Fruit fly (Drosophila melanogaster) whole organism, embryonic: ENCODE data around the gene CG17329.

Experiments used
- ATbp ChIP-seq: fragments of 200-800 bp; sonication (Bioruptor generic); optimal IDR thresholded peaks from 2 replicates; lab custom pipeline; 2017; ENCODE audit warnings: missing biosample characterization, mild to moderate bottlenecking, missing genetic modification characterization, missing genetic modification reagents
- Atf-2 ChIP-seq: fragments of 200-800 bp; sonication (Bioruptor generic); optimal IDR thresholded peaks from 2 replicates; lab custom pipeline; 2016; ENCODE audit warnings: missing biosample characterization, missing genetic modification characterization
- B-H1 ChIP-seq: fragments of 200-800 bp; sonication (Bioruptor generic); IDR thresholded peaks from 3 replicates; pipeline ENCODE4 v1.3.6; 2022; ENCODE audit warnings: missing biosample characterization, missing genetic modification characterization
- Bdp1 ChIP-seq: fragments of 200-800 bp; sonication (Bioruptor generic); optimal IDR thresholded peaks from 3 replicates; lab custom pipeline; 2016; ENCODE audit warnings: missing biosample characterization, missing genetic modification characterization
- BtbVII ChIP-seq: fragments of 200-800 bp; sonication (Bioruptor generic); optimal IDR thresholded peaks from 3 replicates; lab custom pipeline; 2017; ENCODE audit warnings: missing biosample characterization, mild to moderate bottlenecking, missing genetic modification characterization
- Bteb2 ChIP-seq: fragments of 200-800 bp; sonication (Bioruptor generic); optimal IDR thresholded peaks from 2 replicates; lab custom pipeline; 2016; ENCODE audit warnings: missing biosample characterization, missing genetic modification characterization
- CG10209 ChIP-seq: fragments of 200-800 bp; sonication (Bioruptor generic); optimal IDR thresholded peaks from 3 replicates; lab custom pipeline; 2017; ENCODE audit warnings: missing biosample characterization, mild to moderate bottlenecking, missing genetic modification characterization, missing genetic modification reagents
- CG10959 ChIP-seq: fragments of 200-800 bp; sonication (Bioruptor generic); IDR thresholded peaks from 2 replicates; pipeline ENCODE4 v1.3.6; 2022; ENCODE audit warnings: missing biosample characterization, missing genetic modification characterization
- CG11723 ChIP-seq: fragments of 200-800 bp; sonication (Bioruptor generic); optimal IDR thresholded peaks from 2 replicates; lab custom pipeline; 2017; ENCODE audit warnings: missing biosample characterization, mild to moderate bottlenecking, missing genetic modification characterization
- CG13624 ChIP-seq: fragments of 200-800 bp; sonication (Bioruptor generic); optimal IDR thresholded peaks from 2 replicates; lab custom pipeline; 2016; ENCODE audit warnings: missing biosample characterization, missing genetic modification characterization
- CG14014 ChIP-seq: fragments of 200-800 bp; sonication (Bioruptor generic); IDR thresholded peaks from 2 replicates; pipeline ENCODE4 v1.3.6; 2022; ENCODE audit warnings: missing biosample characterization, missing genetic modification characterization
- CG14050 ChIP-seq: fragments of 200-800 bp; sonication (Bioruptor generic); IDR thresholded peaks from 3 replicates; pipeline ENCODE4 v1.3.6; 2022; ENCODE audit warnings: missing biosample characterization, missing genetic modification characterization
- CG14710 ChIP-seq: fragments of 200-800 bp; sonication (Bioruptor generic); optimal IDR thresholded peaks from 3 replicates; lab custom pipeline; 2019; ENCODE audit warnings: missing biosample characterization, mild to moderate bottlenecking, missing genetic modification characterization, moderate library complexity
- CG14965 ChIP-seq: fragments of 200-800 bp; sonication (Bioruptor generic); optimal IDR thresholded peaks from 2 replicates; lab custom pipeline; 2016; ENCODE audit warnings: missing biosample characterization, missing genetic modification characterization, borderline replicate concordance
- CG2678 ChIP-seq: fragments of 200-800 bp; sonication (Bioruptor generic); optimal IDR thresholded peaks from 3 replicates; lab custom pipeline; 2019; ENCODE audit warnings: missing biosample characterization, mild to moderate bottlenecking, missing genetic modification characterization, moderate library complexity
- CG3163 ChIP-seq: fragments of 200-800 bp; sonication (Bioruptor generic); optimal IDR thresholded peaks from 3 replicates; lab custom pipeline; 2016; ENCODE audit warnings: missing biosample characterization, missing genetic modification characterization
- CG5180 ChIP-seq: fragments of 200-800 bp; sonication (Bioruptor generic); optimal IDR thresholded peaks from 3 replicates; lab custom pipeline; 2017; ENCODE audit warnings: missing biosample characterization, missing genetic modification characterization, mild to moderate bottlenecking, moderate library complexity, missing genetic modification reagents
- CG5245 ChIP-seq: fragments of 200-800 bp; sonication (Bioruptor generic); optimal IDR thresholded peaks from 3 replicates; lab custom pipeline; 2016; ENCODE audit warnings: missing biosample characterization, missing genetic modification characterization
- CG7839 ChIP-seq: fragments of 200-800 bp; sonication (Bioruptor generic); optimal IDR thresholded peaks from 3 replicates; lab custom pipeline; 2018; ENCODE audit warnings: missing biosample characterization, mild to moderate bottlenecking, missing genetic modification characterization, moderate library complexity
- CG8281 ChIP-seq: fragments of 200-800 bp; sonication (Bioruptor generic); optimal IDR thresholded peaks from 2 replicates; lab custom pipeline; 2018; ENCODE audit warnings: missing biosample characterization, mild to moderate bottlenecking, missing genetic modification characterization, moderate library complexity
- CTCF ChIP-seq: fragments of 200-800 bp; sonication (Bioruptor generic); optimal IDR thresholded peaks from 2 replicates; lab custom pipeline; 2017; ENCODE audit warnings: missing biosample characterization, mild to moderate bottlenecking, missing genetic modification characterization, moderate library complexity
- Camta ChIP-seq: fragments of 200-800 bp; sonication (Bioruptor generic); optimal IDR thresholded peaks from 2 replicates; lab custom pipeline; 2016; ENCODE audit warnings: missing biosample characterization, missing genetic modification characterization
- CrebB ChIP-seq: fragments of 200-800 bp; sonication (Bioruptor generic); optimal IDR thresholded peaks from 3 replicates; lab custom pipeline; 2018; ENCODE audit warnings: missing biosample characterization, mild to moderate bottlenecking, missing genetic modification characterization
- Doc3 ChIP-seq: fragments of 200-800 bp; sonication (Bioruptor generic); IDR thresholded peaks from 3 replicates; pipeline ENCODE4 v1.3.6; 2022; ENCODE audit warnings: missing biosample characterization, missing genetic modification characterization; ENCODE audit not compliant: partially characterized antibody
- Dref ChIP-seq: fragments of 200-800 bp; sonication (Bioruptor generic); IDR thresholded peaks from 2 replicates; pipeline ENCODE4 v1.3.6; 2022; ENCODE audit warnings: missing biosample characterization, missing genetic modification characterization
- Drgx ChIP-seq: fragments of 200-800 bp; sonication (Bioruptor generic); IDR thresholded peaks from 2 replicates; pipeline ENCODE4 v1.3.6; 2022; ENCODE audit warnings: missing biosample characterization, missing genetic modification characterization
- E2f1 ChIP-seq: fragments of 200-800 bp; sonication (Bioruptor generic); IDR thresholded peaks from 2 replicates; pipeline ENCODE4 v1.3.6; 2022; ENCODE audit warnings: missing biosample characterization, missing genetic modification characterization
- Fer1 ChIP-seq: fragments of 200-800 bp; sonication (Bioruptor generic); optimal IDR thresholded peaks from 2 replicates; lab custom pipeline; 2017; ENCODE audit warnings: missing biosample characterization, mild to moderate bottlenecking, missing genetic modification characterization
- Fer3 ChIP-seq: fragments of 200-800 bp; sonication (Bioruptor generic); optimal IDR thresholded peaks from 2 replicates; lab custom pipeline; 2018; ENCODE audit warnings: missing biosample characterization, mild to moderate bottlenecking, missing genetic modification characterization, moderate library complexity
- MBD-R2 ChIP-seq: fragments of 200-800 bp; sonication (Bioruptor generic); IDR thresholded peaks from 2 replicates; pipeline ENCODE4 v1.3.6; 2022; ENCODE audit warnings: missing biosample characterization, missing genetic modification characterization
- NC2β ChIP-seq: fragments of 200-800 bp; sonication (Bioruptor generic); optimal IDR thresholded peaks from 2 replicates; lab custom pipeline; 2016; ENCODE audit warnings: missing biosample characterization, missing genetic modification characterization
- Optix ChIP-seq: fragments of 200-800 bp; sonication (Bioruptor generic); IDR thresholded peaks from 3 replicates; pipeline ENCODE4 v1.3.6; 2022; ENCODE audit warnings: missing biosample characterization, missing genetic modification characterization
- Pdp1 ChIP-seq, 2 experiments: fragments of 200-800 bp; sonication (Bioruptor generic); optimal IDR thresholded peaks; 3 replicates each; lab custom pipeline; 2016; ENCODE audit warnings: missing biosample characterization in 2 of 2, missing genetic modification characterization in 2 of 2, mild to moderate bottlenecking in 1 of 2, moderate library complexity in 1 of 2
- Sox100B ChIP-seq: fragments of 200-800 bp; sonication (Bioruptor generic); optimal IDR thresholded peaks from 3 replicates; lab custom pipeline; 2018; ENCODE audit warnings: missing biosample characterization, mild to moderate bottlenecking, missing genetic modification characterization
- Stat92E ChIP-seq, 3 experiments: fragments of >200 bp in 2 of 3; fragments of 200-800 bp in 1 of 3; sonication (Bioruptor generic) in 1 of 3; optimal IDR thresholded peaks; 2 replicates each; lab custom pipeline; 2017 to 2019; ENCODE audit warnings: missing biosample characterization in 3 of 3, missing genetic modification characterization in 3 of 3, mild to moderate bottlenecking in 1 of 3, moderate library complexity in 1 of 3
- Tbp ChIP-seq: fragments of >200 bp; optimal IDR thresholded peaks from 2 replicates; lab custom pipeline; 2018; ENCODE audit warnings: missing biosample characterization, missing genetic modification characterization
- Xrp1 ChIP-seq: fragments of 200-800 bp; sonication (Bioruptor generic); IDR thresholded peaks from 2 replicates; pipeline ENCODE4 v1.3.6; 2022; ENCODE audit warnings: missing biosample characterization, missing genetic modification characterization
- bowl ChIP-seq: fragments of 200-800 bp; sonication (Bioruptor generic); IDR thresholded peaks from 2 replicates; pipeline ENCODE4 v1.3.6; 2022; ENCODE audit warnings: missing biosample characterization, missing genetic modification characterization
- chif ChIP-seq, 2 experiments: fragments of 200-800 bp; sonication (Bioruptor generic); optimal IDR thresholded peaks; 3 replicates each; lab custom pipeline; 2016; ENCODE audit warnings: missing biosample characterization in 2 of 2, missing genetic modification characterization in 2 of 2
- gce ChIP-seq: fragments of 200-800 bp; sonication (Bioruptor generic); IDR thresholded peaks from 3 replicates; pipeline ENCODE4 v1.3.6; 2022; ENCODE audit warnings: missing biosample characterization, missing genetic modification characterization
- ken ChIP-seq: fragments of 200-800 bp; sonication (Bioruptor generic); IDR thresholded peaks from 3 replicates; pipeline ENCODE4 v1.3.6; 2022; ENCODE audit warnings: missing biosample characterization, missing genetic modification characterization
- lilli ChIP-seq: fragments of 200-800 bp; sonication (Bioruptor generic); optimal IDR thresholded peaks from 3 replicates; lab custom pipeline; 2016; ENCODE audit warnings: missing biosample characterization, missing genetic modification characterization
- nerfin-1 ChIP-seq: fragments of 200-800 bp; sonication (Bioruptor generic); optimal IDR thresholded peaks from 3 replicates; lab custom pipeline; 2019; ENCODE audit warnings: missing biosample characterization, mild to moderate bottlenecking, missing genetic modification characterization, moderate library complexity
- oc ChIP-seq: fragments of 200-800 bp; sonication (Bioruptor generic); optimal IDR thresholded peaks from 2 replicates; lab custom pipeline; 2018; ENCODE audit warnings: missing biosample characterization, mild to moderate bottlenecking, missing genetic modification characterization, moderate library complexity
- ssp ChIP-seq: fragments of 200-800 bp; sonication (Bioruptor generic); IDR thresholded peaks from 2 replicates; pipeline ENCODE4 v1.3.6; 2022; ENCODE audit warnings: missing biosample characterization, missing genetic modification characterization
- stwl ChIP-seq: fragments of 200-800 bp; sonication (Bioruptor generic); optimal IDR thresholded peaks from 3 replicates; lab custom pipeline; 2018; ENCODE audit warnings: missing biosample characterization, mild to moderate bottlenecking, missing genetic modification characterization, moderate library complexity
- trem ChIP-seq: fragments of 200-800 bp; optimal IDR thresholded peaks from 3 replicates; lab custom pipeline; 2019; ENCODE audit warnings: missing biosample characterization, mild to moderate bottlenecking, missing genetic modification characterization, moderate library complexity
- trh ChIP-seq: fragments of 200-800 bp; sonication (Bioruptor generic); optimal IDR thresholded peaks from 2 replicates; lab custom pipeline; 2016; ENCODE audit warnings: missing biosample characterization, missing genetic modification characterization
- zfh1 ChIP-seq: fragments of 200-800 bp; sonication (Bioruptor generic); IDR thresholded peaks from 3 replicates; pipeline ENCODE4 v1.3.6; 2022; ENCODE audit warnings: missing biosample characterization, missing genetic modification characterization

CG17329 gene

DNA sequence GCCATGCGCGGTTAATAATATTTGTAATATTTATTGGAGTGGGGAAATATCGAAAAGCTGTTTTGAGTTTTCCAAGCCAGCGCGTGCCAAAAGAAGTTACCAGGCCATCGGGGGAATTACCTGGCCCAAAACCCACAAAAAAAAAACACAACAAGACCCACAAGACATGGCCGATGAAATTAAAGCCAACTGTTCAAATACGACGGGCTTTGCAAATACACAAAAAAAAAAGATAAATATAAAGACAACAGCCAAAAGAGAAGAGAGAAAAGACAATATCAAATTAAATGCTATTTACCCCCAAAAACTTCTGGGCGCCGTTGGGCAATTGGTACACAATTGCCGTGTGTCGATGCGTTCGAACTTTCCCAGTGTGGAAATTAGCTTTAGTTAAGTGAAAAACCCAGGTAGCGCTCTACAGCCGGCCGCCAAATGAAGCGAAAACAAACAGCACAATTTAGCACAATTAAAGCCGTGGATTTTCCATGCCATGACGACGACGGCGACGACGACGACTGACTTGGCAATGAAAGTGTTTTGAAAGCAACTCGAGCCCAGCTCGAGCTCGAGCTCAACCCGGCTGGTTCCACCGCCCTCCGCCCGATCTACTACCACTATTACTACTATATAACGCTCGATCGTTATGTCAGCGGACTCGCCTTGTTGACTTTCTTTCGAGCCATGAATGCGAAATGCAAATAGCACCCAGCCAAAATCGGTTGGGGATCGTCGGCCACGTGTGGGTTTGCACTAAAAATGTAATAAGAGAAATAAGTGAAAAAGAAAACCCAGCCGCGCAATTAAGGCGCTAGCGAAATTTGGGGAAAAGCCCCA lies 26.9 kb downstream of the CG17329 start (continued):
- TF ChIP-seq CG7839 (tag; lab: Kevin White, UChicago), result peak; percentile 14
- no peak for TF ChIP-seq NC2β (GFP tag; lab: Kevin White, UChicago)
- no peak for TF ChIP-seq CG13624
- no peak for TF ChIP-seq CG8281
- TF ChIP-seq ssp (GFP tag; lab: Robert Waterston, UW), result no peak
- TF ChIP-seq Pdp1 (GFP tag; optimal IDR thresholded peaks at IDR 0.05; lab: Kevin White, UChicago), result peak; percentile 14 to 53
- no peak for TF ChIP-seq CG10959 (GFP tag; lab: Robert Waterston, UW)
- TF ChIP-seq nerfin-1 (tag; lab: Kevin White, UChicago), result peak; percentile 28
- peak; percentile 43 for TF ChIP-seq CrebB (tag; lab: Kevin White, UChicago)
- no peak; the same call in 1 of the 2 replicates for TF ChIP-seq E2f1
- TF ChIP-seq CG11723 (GFP tag; lab: Kevin White, UChicago), result no peak
- no peak for TF ChIP-seq Atf-2 (GFP tag; lab: Kevin White, UChicago)
- peak; percentile 20 for TF ChIP-seq CG10209 (GFP tag; lab: Kevin White, UChicago)
- no peak for TF ChIP-seq Doc3
- TF ChIP-seq Dref (GFP tag; lab: Robert Waterston, UW), result no peak
- TF ChIP-seq CG14710, result no peak
- 0 out of 3 replicates have a peak, but pooled peaks have one; percentile 13 for TF ChIP-seq ken (GFP tag; lab: Robert Waterston, UW)
- TF ChIP-seq CG14965 (GFP tag; lab: Kevin White, UChicago), result no peak
- TF ChIP-seq oc (tag; lab: Kevin White, UChicago), result no peak
- no peak for TF ChIP-seq Drgx
- TF ChIP-seq B-H1 (GFP tag; lab: Robert Waterston, UW), result peak; percentile 30; the same call in 1 of the 3 replicates
- TF ChIP-seq Tbp, result no peak
- TF ChIP-seq CG14050 (GFP tag; lab: Robert Waterston, UW), result no peak
- no peak for TF ChIP-seq CG5245
- no peak for TF ChIP-seq CTCF (GFP tag; lab: Kevin White, UChicago)
- no peak for TF ChIP-seq lilli (GFP tag; lab: Kevin White, UChicago)
- TF ChIP-seq Fer1 (GFP tag; lab: Kevin White, UChicago), result peak; percentile 72
- TF ChIP-seq ATbp (GFP tag; lab: Kevin White, UChicago), result peak; percentile 91
- TF ChIP-seq BtbVII (GFP tag; lab: Kevin White, UChicago), result peak; percentile 63
- peak; percentile 4 for TF ChIP-seq Camta (GFP tag; lab: Kevin White, UChicago)
- peak; percentile 64 for TF ChIP-seq CG2678 (tag; lab: Kevin White, UChicago)
- TF ChIP-seq stwl (tag; lab: Kevin White, UChicago), result no peak
- TF ChIP-seq trem (tag; lab: Kevin White, UChicago), result no peak
- peak; percentile 4; the same call in 1 of the 2 replicates for TF ChIP-seq bowl (GFP tag; lab: Robert Waterston, UW)
- TF ChIP-seq gce, result no peak
- no peak for TF ChIP-seq Optix (GFP tag; lab: Robert Waterston, UW)
- TF ChIP-seq Fer3, result peak; percentile 43
- TF ChIP-seq Xrp1, result peak; percentile 35; the same call in 1 of the 2 replicates
- TF ChIP-seq CG5180, result peak; percentile 65
- no peak; the same call in 1 of the 2 replicates for TF ChIP-seq MBD-R2
- TF ChIP-seq Stat92E (GFP tag; optimal IDR thresholded peaks at IDR 0.05; lab: Kevin White, UChicago), result no peak
- TF ChIP-seq CG14014, result peak; percentile 60; the same call in 1 of the 2 replicates
- peak; percentile 32 for TF ChIP-seq Bteb2 (GFP tag; lab: Kevin White, UChicago)
- TF ChIP-seq Bdp1 (GFP tag; lab: Kevin White, UChicago), result no peak
- peak; percentile 12 for TF ChIP-seq CG3163 (GFP tag; lab: Kevin White, UChicago)
- no peak for TF ChIP-seq chif (GFP tag; optimal IDR thresholded peaks at IDR 0.05; lab: Kevin White, UChicago)
- TF ChIP-seq Sox100B, result peak; percentile 45
- TF ChIP-seq zfh1 (GFP tag; lab: Robert Waterston, UW), result 0 out of 3 replicates have a peak, but pooled peaks have one; percentile 11
- no peak for TF ChIP-seq trh (GFP tag; lab: Kevin White, UChicago)
